Worm (Caenorhabditis elegans) whole organism, young adult: Measurements from ENCODE around the gene T20G5.9.

Experiments
- C17E4.6 ChIP-seq: fragments of 200-800 bp; sonication (Bioruptor generic); IDR thresholded peaks from 2 replicates; pipeline ENCODE4 v1.3.6; 2022; ENCODE audit warnings: missing genetic modification reagents, missing genetic modification characterization, missing compliant biosample characterization
- F55B11.4 ChIP-seq: sonication (generic microtip); optimal IDR thresholded peaks from 2 replicates; lab custom pipeline; 2016; ENCODE audit warnings: missing compliant biosample characterization, missing genetic modification characterization, borderline replicate concordance; ENCODE audit not compliant: insufficient read depth
- F57A8.1 ChIP-seq: fragments of 200-800 bp; sonication (Bioruptor generic); optimal IDR thresholded peaks from 2 replicates; lab custom pipeline; 2018; ENCODE audit warnings: mild to moderate bottlenecking, missing genetic modification characterization, moderate library complexity, missing compliant biosample characterization
- F57C9.4 ChIP-seq: sonication (generic microtip); optimal IDR thresholded peaks from 2 replicates; lab custom pipeline; 2017; ENCODE audit warnings: mild to moderate bottlenecking, missing genetic modification characterization, missing compliant biosample characterization
- T07F8.4 ChIP-seq: sonication (generic microtip); optimal IDR thresholded peaks from 2 replicates; lab custom pipeline; 2016; ENCODE audit warnings: mild to moderate bottlenecking, missing genetic modification characterization, moderate library complexity, missing compliant biosample characterization
- Y53G8AR.9 ChIP-seq: fragments of 200-800 bp; sonication (Bioruptor generic); conservative IDR thresholded peaks from 2 replicates; pipeline ENCODE4 v1.3.6; 2022; ENCODE audit warnings: missing genetic modification reagents, missing genetic modification characterization, missing compliant biosample characterization
- Y56A3A.18 ChIP-seq: fragments of 200-800 bp; sonication (Bioruptor generic); IDR thresholded peaks from 2 replicates; pipeline ENCODE4 v1.3.6; 2022; ENCODE audit warnings: missing genetic modification reagents, missing genetic modification characterization, missing compliant biosample characterization
- ama-1 ChIP-seq, 3 experiments: fragments of 150-350 bp in 1 of 3; sonication (generic microtip) in 2 of 3; optimal IDR thresholded peaks; 2 replicates each; lab custom pipeline; 2014 to 2018; ENCODE audit warnings: missing biosample characterization in 2 of 3, missing genetic modification characterization in 2 of 3, missing genetic modification reagents in 2 of 3
- ceh-40 ChIP-seq: fragments of 200-800 bp; sonication (Bioruptor generic); IDR thresholded peaks from 2 replicates; pipeline ENCODE4 v1.3.6; 2022; ENCODE audit warnings: missing genetic modification characterization, missing compliant biosample characterization
- dpff-1 ChIP-seq: sonication (generic microtip); optimal IDR thresholded peaks from 2 replicates; lab custom pipeline; 2017; ENCODE audit warnings: mild to moderate bottlenecking, missing genetic modification characterization, missing compliant biosample characterization
- ets-4 ChIP-seq: fragments of 200-800 bp; sonication (Bioruptor generic); optimal IDR thresholded peaks from 2 replicates; lab custom pipeline; 2018; ENCODE audit warnings: mild to moderate bottlenecking, missing genetic modification characterization, missing compliant biosample characterization
- fkh-3 ChIP-seq: sonication (generic microtip); optimal IDR thresholded peaks from 2 replicates; lab custom pipeline; 2016; ENCODE audit warnings: mild to moderate bottlenecking, missing genetic modification characterization, missing compliant biosample characterization
- hrde-1 ChIP-seq: sonication (generic microtip); optimal IDR thresholded peaks from 2 replicates; lab custom pipeline; 2016; ENCODE audit warnings: missing genetic modification characterization, mild to moderate bottlenecking, missing compliant biosample characterization, moderate library complexity, missing genotype, missing genetic modification reagents, borderline replicate concordance
- hsf-1 ChIP-seq: fragments of 200-800 bp; sonication (Bioruptor generic); IDR thresholded peaks from 2 replicates; pipeline ENCODE4 v1.3.6; 2022; ENCODE audit warnings: missing genetic modification reagents, missing genetic modification characterization, missing compliant biosample characterization
- let-607 ChIP-seq, 2 experiments: fragments of 200-800 bp in 1 of 2; sonication (Bioruptor generic) in 1 of 2; sonication (generic microtip) in 1 of 2; optimal IDR thresholded peaks; 2 replicates each; lab custom pipeline; 2016 to 2018; ENCODE audit warnings: mild to moderate bottlenecking in 2 of 2, missing compliant biosample characterization in 2 of 2, missing genetic modification characterization in 2 of 2, moderate library complexity in 2 of 2, missing genotype in 1 of 2
- lir-1 ChIP-seq: fragments of 200-800 bp; sonication (Bioruptor generic); conservative IDR thresholded peaks from 2 replicates; pipeline ENCODE4 v1.3.6; 2022; ENCODE audit warnings: missing genetic modification reagents, missing genetic modification characterization, missing compliant biosample characterization
- madf-6 ChIP-seq: fragments of 200-800 bp; sonication (Bioruptor generic); IDR thresholded peaks from 2 replicates; pipeline ENCODE4 v1.3.6; 2022; ENCODE audit warnings: missing genetic modification reagents, missing genetic modification characterization, missing compliant biosample characterization
- nfya-1 ChIP-seq: sonication (generic microtip); optimal IDR thresholded peaks from 2 replicates; lab custom pipeline; 2017; ENCODE audit warnings: antibody characterized with exemption, missing compliant biosample characterization, missing genetic modification characterization, borderline replicate concordance; ENCODE audit not compliant: insufficient read depth
- nfya-2 ChIP-seq: fragments of 200-800 bp; sonication (Bioruptor generic); IDR thresholded peaks from 2 replicates; pipeline ENCODE4 v1.3.6; 2022; ENCODE audit warnings: missing genetic modification reagents, missing genetic modification characterization, missing compliant biosample characterization
- nfyb-1 ChIP-seq: fragments of 200-800 bp; sonication (Bioruptor generic); IDR thresholded peaks from 2 replicates; pipeline ENCODE4 v1.3.6; 2022; ENCODE audit warnings: missing genetic modification reagents, missing genetic modification characterization, missing compliant biosample characterization
- nhr-179 ChIP-seq: sonication (generic microtip); optimal IDR thresholded peaks from 2 replicates; lab custom pipeline; 2016; ENCODE audit warnings: mild to moderate bottlenecking, missing genetic modification characterization, missing compliant biosample characterization
- nhr-90 ChIP-seq: sonication (generic microtip); optimal IDR thresholded peaks from 2 replicates; lab custom pipeline; 2016; ENCODE audit warnings: missing genotype, mild to moderate bottlenecking, missing genetic modification characterization, missing compliant biosample characterization
- pha-4 ChIP-seq: fragments of 150-350 bp; sonication (generic microtip); optimal IDR thresholded peaks from 2 replicates; lab custom pipeline; 2014; ENCODE audit warnings: missing biosample characterization, missing genetic modification reagents, missing genetic modification characterization
- rcor-1 ChIP-seq: fragments of 200-800 bp; sonication (Bioruptor generic); IDR thresholded peaks from 2 replicates; pipeline ENCODE4 v1.3.6; 2022; ENCODE audit warnings: missing genetic modification reagents, missing genetic modification characterization, missing compliant biosample characterization
- rec-8 ChIP-seq, 2 experiments: sonication (generic microtip); optimal IDR thresholded peaks; 2 replicates each; lab custom pipeline; 2016; ENCODE audit warnings: mild to moderate bottlenecking in 2 of 2, missing genetic modification characterization in 2 of 2, missing genetic modification reagents in 2 of 2, missing genotype in 2 of 2, missing biosample characterization in 1 of 2, missing compliant biosample characterization in 1 of 2, moderate library complexity in 1 of 2
- sdz-38 ChIP-seq: sonication (generic microtip); optimal IDR thresholded peaks from 2 replicates; lab custom pipeline; 2016; ENCODE audit warnings: missing genotype, missing genetic modification characterization, missing compliant biosample characterization
- snpc-1.1 ChIP-seq: sonication (generic microtip); optimal IDR thresholded peaks from 2 replicates; lab custom pipeline; 2017; ENCODE audit warnings: missing genetic modification characterization, mild to moderate bottlenecking, missing compliant biosample characterization, antibody characterized with exemption, moderate library complexity, missing genotype, missing genetic modification reagents; ENCODE audit not compliant: insufficient read depth
- snpc-1.3 ChIP-seq: sonication (generic microtip); optimal IDR thresholded peaks from 2 replicates; lab custom pipeline; 2017; ENCODE audit warnings: missing genetic modification characterization, mild to moderate bottlenecking, missing compliant biosample characterization, antibody characterized with exemption, moderate library complexity, missing genotype, missing genetic modification reagents; ENCODE audit not compliant: insufficient read depth
- tbx-9 ChIP-seq: sonication (generic microtip); optimal IDR thresholded peaks from 2 replicates; lab custom pipeline; 2016; ENCODE audit warnings: borderline replicate concordance, missing genetic modification characterization, inconsistent platforms, missing compliant biosample characterization
- unc-62 ChIP-seq: fragments of 150-350 bp; optimal IDR thresholded peaks from 2 replicates; lab custom pipeline; 2014; ENCODE audit warnings: missing biosample characterization, missing genetic modification reagents, missing genetic modification characterization
- ztf-18 ChIP-seq: sonication (generic microtip); optimal IDR thresholded peaks from 2 replicates; lab custom pipeline; 2016; ENCODE audit warnings: missing genotype, mild to moderate bottlenecking, missing genetic modification characterization, missing compliant biosample characterization
- ztf-25 ChIP-seq: fragments of 200-800 bp; sonication (Bioruptor generic); IDR thresholded peaks from 2 replicates; pipeline ENCODE4 v1.3.6; 2022; ENCODE audit warnings: missing genetic modification reagents, missing genetic modification characterization, missing compliant biosample characterization
- ztf-3 ChIP-seq: fragments of 200-800 bp; sonication (Bioruptor generic); optimal IDR thresholded peaks from 2 replicates; lab custom pipeline; 2018; ENCODE audit warnings: mild to moderate bottlenecking, missing genetic modification characterization, missing compliant biosample characterization

Gene T20G5.9

ce11 chrIII:10196796-10197195, 12.8 kb upstream of the T20G5.9 start:
- TF ChIP-seq let-607 (tag; optimal IDR thresholded peaks at IDR 0.05; lab: Kevin White, UChicago), result peak in 1 of 2 experiments; percentile 39
- TF ChIP-seq nfyb-1 (GFP tag; lab: Robert Waterston, UW), result 0 out of 2 replicates have a peak, but pooled peaks have one; percentile 30
- peak; percentile 56 for TF ChIP-seq unc-62 (GFP tag; lab: Kevin White, UChicago)
- no peak for TF ChIP-seq ztf-3 (GFP tag; lab: Kevin White, UChicago)
- TF ChIP-seq, all 124 proteins: peak for 3

ce11 chrIII:10197416-10197815, 12.2 kb upstream of the T20G5.9 start, which contains the start of gene dod-6:
dod-6 (plus strand) TSS chrIII:10197716.
- TF ChIP-seq Y56A3A.18 (GFP tag; lab: Robert Waterston, UW) (no peak), ets-4 (GFP tag; lab: Kevin White, UChicago) (no peak), ztf-25 (GFP tag; lab: Robert Waterston, UW) (no peak), sdz-38 (tag; lab: Kevin White, UChicago) (no peak), fkh-3 (no peak), C17E4.6 (GFP tag; lab: Robert Waterston, UW) (no peak), ceh-40 (GFP tag; lab: Robert Waterston, UW) (no peak), lir-1 (no peak), ama-1 (optimal IDR thresholded peaks at IDR 0.05; lab: Kevin White, UChicago) (no peak), ama-1 (GFP tag; optimal IDR thresholded peaks at IDR 0.05; lab: Kevin White, UChicago) (no peak), T07F8.4 (tag; lab: Kevin White, UChicago) (no peak), F55B11.4 (no peak), F57C9.4 (no peak)

- TF ChIP-seq F57A8.1 (GFP tag; lab: Kevin White, UChicago) (no peak), nhr-90 (no peak), snpc-1.1 (tag; lab: Kevin White, UChicago) (no peak), nfya-1 (tag; lab: Kevin White, UChicago) (no peak), pha-4 (tag; lab: Kevin White, UChicago) (no peak), hrde-1 (tag; lab: Kevin White, UChicago) (no peak), ztf-18 (tag; lab: Kevin White, UChicago) (no peak), hsf-1 (GFP tag; lab: Robert Waterston, UW) (no peak), Y53G8AR.9 (GFP tag; lab: Robert Waterston, UW) (no peak), snpc-1.3 (tag; lab: Kevin White, UChicago) (no peak), tbx-9 (tag; lab: Kevin White, UChicago) (no peak), nfya-2 (no peak), madf-6 (GFP tag; lab: Robert Waterston, UW) (no peak), nhr-179 (tag; lab: Kevin White, UChicago) (no peak), rec-8 (tag; optimal IDR thresholded peaks at IDR 0.05; lab: Kevin White, UChicago) (no peak), dpff-1 (tag; lab: Kevin White, UChicago) (no peak), rcor-1 (GFP tag; lab: Robert Waterston, UW) (no peak), nfyb-1 (GFP tag; lab: Robert Waterston, UW) (no peak)
Observed at ce11 chrIII:10199052-10199451, 10.6 kb upstream of the T20G5.9 start, which contains the start of gene T20G5.8. T20G5.8 (plus strand) TSS chrIII:10199352.
